Worm (Caenorhabditis elegans) whole organism, mixed stage, embryonic: ENCODE results near the gene Y62E10A.19.
"Not testable (repeated sequence)": the region's sequence is repeated elsewhere in the genome, so short reads cannot be mapped to it uniquely, and the experiment has no call there.

Source experiments
- bed-3 ChIP-seq: fragments of 200-800 bp; sonication (Bioruptor generic); optimal IDR thresholded peaks from 3 replicates; lab custom pipeline; 2018; ENCODE audit warnings: mild to moderate bottlenecking, missing genetic modification characterization, moderate library complexity, missing compliant biosample characterization
- blmp-1 ChIP-seq: fragments of 150-350 bp; optimal IDR thresholded peaks from 2 replicates; lab custom pipeline; 2014; ENCODE audit warnings: missing biosample characterization, missing genetic modification characterization
- ceh-39 ChIP-seq: fragments of 150-350 bp; optimal IDR thresholded peaks from 2 replicates; lab custom pipeline; 2014; ENCODE audit warnings: missing biosample characterization, missing genetic modification characterization
- ceh-43 ChIP-seq: fragments of 200-800 bp; sonication (Bioruptor generic); optimal IDR thresholded peaks from 2 replicates; lab custom pipeline; 2018; ENCODE audit warnings: mild to moderate bottlenecking, missing genetic modification characterization, moderate library complexity, missing compliant biosample characterization
- ceh-83 ChIP-seq: fragments of 200-800 bp; sonication (Bioruptor generic); optimal IDR thresholded peaks from 2 replicates; lab custom pipeline; 2018; ENCODE audit warnings: mild to moderate bottlenecking, missing genetic modification characterization, missing compliant biosample characterization
- ces-1 ChIP-seq: fragments of 150-350 bp; optimal IDR thresholded peaks from 2 replicates; lab custom pipeline; 2014; ENCODE audit warnings: missing biosample characterization, missing genetic modification reagents, missing genetic modification characterization
- cnd-1 ChIP-seq: fragments of 200-800 bp; sonication (Bioruptor generic); optimal IDR thresholded peaks from 2 replicates; lab custom pipeline; 2018; ENCODE audit warnings: mild to moderate bottlenecking, missing genetic modification characterization, missing compliant biosample characterization
- drap-1 ChIP-seq: fragments of 200-800 bp; sonication (Bioruptor generic); optimal IDR thresholded peaks from 3 replicates; lab custom pipeline; 2018; ENCODE audit warnings: mild to moderate bottlenecking, missing genetic modification characterization, missing compliant biosample characterization
- elt-1 ChIP-seq: sonication (generic microtip); optimal IDR thresholded peaks from 2 replicates; lab custom pipeline; 2017; ENCODE audit warnings: missing genetic modification characterization, mild to moderate bottlenecking, missing compliant biosample characterization, antibody characterized with exemption, moderate library complexity, borderline replicate concordance; ENCODE audit not compliant: insufficient read depth
- elt-3 ChIP-seq: fragments of 150-350 bp; optimal IDR thresholded peaks from 2 replicates; lab custom pipeline; 2014; ENCODE audit warnings: missing biosample characterization, missing genetic modification characterization
- flh-1 ChIP-seq: fragments of 200-800 bp; sonication (Bioruptor generic); optimal IDR thresholded peaks from 2 replicates; lab custom pipeline; 2018; ENCODE audit warnings: mild to moderate bottlenecking, missing genetic modification characterization, moderate library complexity, missing compliant biosample characterization
- ham-2 ChIP-seq: fragments of 200-800 bp; sonication (Bioruptor generic); optimal IDR thresholded peaks from 2 replicates; lab custom pipeline; 2018; ENCODE audit warnings: mild to moderate bottlenecking, missing genetic modification characterization, missing compliant biosample characterization
- hlh-1 ChIP-seq: fragments of 150-350 bp; optimal IDR thresholded peaks from 2 replicates; lab custom pipeline; 2014; ENCODE audit warnings: missing biosample characterization, missing genetic modification reagents, missing genetic modification characterization
- lin-32 ChIP-seq: fragments of 200-800 bp; sonication (Bioruptor generic); optimal IDR thresholded peaks from 2 replicates; lab custom pipeline; 2018; ENCODE audit warnings: mild to moderate bottlenecking, missing genetic modification characterization, missing compliant biosample characterization
- lsy-2 ChIP-seq: fragments of 150-350 bp; optimal IDR thresholded peaks from 2 replicates; lab custom pipeline; 2014; ENCODE audit warnings: missing biosample characterization, missing genetic modification characterization
- mep-1 ChIP-seq: fragments of 150-350 bp; optimal IDR thresholded peaks from 2 replicates; lab custom pipeline; 2017; ENCODE audit warnings: missing biosample characterization, missing genetic modification reagents, missing genetic modification characterization, inconsistent platforms
- mls-2 ChIP-seq: sonication (generic microtip); optimal IDR thresholded peaks from 2 replicates; lab custom pipeline; 2016; ENCODE audit warnings: mild to moderate bottlenecking, missing genetic modification characterization, moderate library complexity, missing compliant biosample characterization
- nhr-12 ChIP-seq: fragments of 150-350 bp; optimal IDR thresholded peaks from 2 replicates; lab custom pipeline; 2014; ENCODE audit warnings: missing biosample characterization, missing genetic modification characterization
- nhr-2 ChIP-seq: fragments of 150-350 bp; optimal IDR thresholded peaks from 2 replicates; lab custom pipeline; 2014; ENCODE audit warnings: missing biosample characterization, missing genetic modification characterization
- nhr-237 ChIP-seq: fragments of 150-350 bp; optimal IDR thresholded peaks from 2 replicates; lab custom pipeline; 2014; ENCODE audit warnings: missing biosample characterization, missing genetic modification characterization
- nhr-76 ChIP-seq: sonication (generic microtip); optimal IDR thresholded peaks from 2 replicates; lab custom pipeline; 2017; ENCODE audit warnings: missing biosample characterization, missing genetic modification characterization
- pha-4 ChIP-seq: fragments of 150-350 bp; optimal IDR thresholded peaks from 2 replicates; lab custom pipeline; 2018; ENCODE audit warnings: missing biosample characterization, missing genetic modification reagents, missing genetic modification characterization
- sem-2 ChIP-seq: fragments of 200-800 bp; sonication (Bioruptor generic); optimal IDR thresholded peaks from 2 replicates; lab custom pipeline; 2018; ENCODE audit warnings: mild to moderate bottlenecking, missing genetic modification characterization, missing compliant biosample characterization
- snpc-4 ChIP-seq: fragments of 150-350 bp; optimal IDR thresholded peaks from 2 replicates; lab custom pipeline; 2014; ENCODE audit warnings: missing biosample characterization, missing genetic modification characterization
- sptf-1 ChIP-seq: sonication (generic microtip); optimal IDR thresholded peaks from 2 replicates; lab custom pipeline; 2017; ENCODE audit warnings: mild to moderate bottlenecking, missing genetic modification characterization, moderate library complexity, missing compliant biosample characterization
- tbx-8 ChIP-seq: fragments of 200-800 bp; sonication (Bioruptor generic); optimal IDR thresholded peaks from 2 replicates; lab custom pipeline; 2018; ENCODE audit warnings: mild to moderate bottlenecking, missing genetic modification characterization, moderate library complexity, missing compliant biosample characterization
- unc-62 ChIP-seq: fragments of 150-350 bp; optimal IDR thresholded peaks from 2 replicates; lab custom pipeline; 2014; ENCODE audit warnings: missing biosample characterization, missing genetic modification reagents, missing genetic modification characterization
- ztf-11 ChIP-seq: fragments of 150-350 bp; optimal IDR thresholded peaks from 2 replicates; lab custom pipeline; 2014; ENCODE audit warnings: missing biosample characterization, missing genetic modification characterization

The Y62E10A.19 gene

ce11 chrIV:13408018-13408417 is at the start of gene Y62E10A.19:
TSS of gene Y62E10A.19 (minus strand) at chrIV:13408306.
- TF ChIP-seq blmp-1 (tag; lab: Kevin White, UChicago) (peak; percentile 7), bed-3 (GFP tag; lab: Kevin White, UChicago) (no peak)

- TF ChIP-seq ces-1 (no peak), tbx-8 (GFP tag; lab: Kevin White, UChicago) (no peak), sptf-1 (tag; lab: Kevin White, UChicago) (no peak), flh-1 (GFP tag; lab: Kevin White, UChicago) (no peak), ceh-43 (GFP tag; lab: Kevin White, UChicago) (no peak), nhr-76 (tag; lab: Kevin White, UChicago) (no peak), ceh-83 (GFP tag; lab: Kevin White, UChicago) (no peak), pha-4 (tag; lab: Kevin White, UChicago) (no peak), ham-2 (GFP tag; lab: Kevin White, UChicago) (no peak), sem-2 (GFP tag; lab: Kevin White, UChicago) (no peak), mep-1 (tag; lab: Kevin White, UChicago) (no peak), lin-32 (GFP tag; lab: Kevin White, UChicago) (no peak), cnd-1 (no peak), lsy-2 (tag; lab: Kevin White, UChicago) (no peak)
These were observed 48.8 kb upstream of the Y62E10A.19 start for ce11 chrIV:13456893-13457292.

DNA sequence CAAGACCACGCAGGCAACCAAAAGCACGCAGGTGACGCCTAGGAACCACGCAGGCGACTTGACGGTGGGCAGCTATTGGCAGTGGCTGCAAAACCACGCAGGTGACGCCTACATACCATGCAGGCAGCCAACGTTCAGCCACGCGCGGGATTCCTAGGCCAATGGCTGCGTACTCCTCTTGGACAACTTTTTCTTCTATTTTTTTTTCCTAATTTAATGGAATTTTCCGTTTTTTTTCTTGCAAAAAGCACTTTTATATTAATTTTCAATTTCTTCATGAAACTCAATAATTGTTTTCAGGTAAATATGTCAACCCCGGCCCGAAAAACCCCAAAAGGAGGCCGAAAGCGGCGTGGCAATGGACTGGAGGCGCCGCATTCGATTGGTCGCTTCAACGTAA is 47.1 kb upstream of the Y62E10A.19 start, which contains the start of gene Y38H8A.7:
Gene Y38H8A.7, plus strand, starts transcription at position 301 of the 400 bp plus-strand sequence.
- not testable (repeated sequence) for TF ChIP-seq ceh-43 (GFP tag; lab: Kevin White, UChicago); ces-1; nhr-76 (tag; lab: Kevin White, UChicago)
- TF ChIP-seq, all 35 proteins: peak for 0; not testable (repeated sequence) for 35

DNA sequence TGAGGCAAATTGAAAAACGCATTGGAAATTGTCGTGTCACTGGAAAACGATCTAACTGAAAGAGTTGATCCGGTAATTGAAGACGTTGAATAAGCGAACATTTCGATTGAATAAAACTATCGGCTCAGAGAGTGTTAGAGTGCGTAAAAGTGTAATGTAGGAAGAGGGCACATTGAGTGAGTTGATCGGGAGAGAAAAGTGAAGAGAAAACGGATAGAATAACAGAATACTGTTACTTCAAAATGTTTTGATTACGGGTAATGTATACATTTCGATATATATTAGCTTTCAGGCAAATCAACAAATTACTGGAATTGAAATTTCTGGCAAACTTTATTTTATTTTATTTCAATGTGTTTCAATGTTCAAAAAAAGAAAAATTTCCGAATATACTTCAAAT is 46.6 kb upstream of the Y62E10A.19 start, which contains the start of gene uso-1:
Gene uso-1, minus strand, starts transcription at position 101 of the 400 bp plus-strand sequence.
- TF ChIP-seq nhr-237 (tag; lab: Kevin White, UChicago) (no peak), hlh-1 (tag; lab: Kevin White, UChicago) (no peak)

DNA sequence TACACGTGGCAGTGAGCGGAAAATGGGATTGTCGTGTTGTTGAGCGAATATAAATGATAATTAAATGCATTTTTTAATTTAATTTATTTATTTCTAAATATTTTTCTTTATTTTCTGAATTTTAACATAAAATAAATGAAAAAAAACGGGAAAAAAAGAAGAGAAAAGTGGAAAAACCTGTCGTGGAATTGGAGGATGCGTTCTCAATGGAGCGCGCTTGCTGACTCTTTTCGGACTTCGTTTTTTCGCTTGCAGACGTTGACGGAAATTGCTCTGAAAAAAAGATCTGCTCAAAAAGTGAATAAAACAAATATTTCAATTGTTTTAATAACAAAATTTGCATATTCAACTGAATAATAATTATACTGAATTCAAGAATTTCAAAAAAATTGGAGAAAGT is 45.4 kb upstream of the Y62E10A.19 start:
- TF ChIP-seq mep-1 (tag; lab: Kevin White, UChicago) (peak; percentile 54), ham-2 (GFP tag; lab: Kevin White, UChicago) (no peak)

- TF ChIP-seq elt-1 (tag; lab: Kevin White, UChicago) (no peak), drap-1 (GFP tag; lab: Kevin White, UChicago) (no peak), ztf-11 (tag; lab: Kevin White, UChicago) (no peak), ceh-83 (GFP tag; lab: Kevin White, UChicago) (no peak), ceh-43 (GFP tag; lab: Kevin White, UChicago) (no peak), blmp-1 (tag; lab: Kevin White, UChicago) (no peak), elt-3 (tag; lab: Kevin White, UChicago) (no peak), mls-2 (no peak), hlh-1 (tag; lab: Kevin White, UChicago) (no peak), ces-1 (no peak), nhr-237 (tag; lab: Kevin White, UChicago) (no peak), sem-2 (GFP tag; lab: Kevin White, UChicago) (no peak), nhr-2 (tag; lab: Kevin White, UChicago) (no peak), unc-62 (no peak), flh-1 (GFP tag; lab: Kevin White, UChicago) (no peak), lsy-2 (tag; lab: Kevin White, UChicago) (no peak)
- TF ChIP-seq, all 35 proteins: peak for 0
These were observed 42.6 kb upstream of the Y62E10A.19 start for ce11 chrIV:13450740-13451139.

ce11 chrIV:13445275-13445674 is 37.2 kb upstream of the Y62E10A.19 start, which contains the start of gene mam-3:
TSS of gene mam-3 (minus strand) at chrIV:13445375.
- TF ChIP-seq mls-2 (no peak), elt-3 (tag; lab: Kevin White, UChicago) (no peak), tbx-8 (GFP tag; lab: Kevin White, UChicago) (no peak), elt-1 (tag; lab: Kevin White, UChicago) (no peak), ces-1 (no peak), sptf-1 (tag; lab: Kevin White, UChicago) (no peak), unc-62 (no peak), nhr-12 (tag; lab: Kevin White, UChicago) (no peak), hlh-1 (tag; lab: Kevin White, UChicago) (no peak), bed-3 (GFP tag; lab: Kevin White, UChicago) (no peak), cnd-1 (no peak), nhr-2 (tag; lab: Kevin White, UChicago) (no peak), drap-1 (GFP tag; lab: Kevin White, UChicago) (no peak), ceh-39 (tag; lab: Kevin White, UChicago) (no peak), sem-2 (GFP tag; lab: Kevin White, UChicago) (no peak), flh-1 (GFP tag; lab: Kevin White, UChicago) (no peak), snpc-4 (no peak), mep-1 (tag; lab: Kevin White, UChicago) (no peak)
- TF ChIP-seq, all 35 proteins: peak for 0
